Fruit fly (Drosophila melanogaster): Measurements from ENCODE around the gene CG13896.

- no peak for TF ChIP-seq Dll (optimal IDR thresholded peaks at IDR 0.05)
- TF ChIP-seq pan (optimal IDR thresholded peaks at IDR 0.05): no peak
- no peak for TF ChIP-seq usp (GFP tag; optimal IDR thresholded peaks at IDR 0.05)
- TF ChIP-seq EcR (GFP tag; optimal IDR thresholded peaks at IDR 0.05): no peak
- TF ChIP-seq CG8478 (optimal IDR thresholded peaks at IDR 0.05): no peak
- no peak for TF ChIP-seq psq (optimal IDR thresholded peaks at IDR 0.05)
Measured at dm6 chr3L:756372-756771, 44.7 kb upstream of the CG13896 start.
